Worm (Caenorhabditis elegans) whole organism, L3 larva: ENCODE measurements around the gene clec-78.

ENCODE experiments used
- R02D3.7 ChIP-seq: fragments of 150-350 bp; optimal IDR thresholded peaks from 2 replicates; lab custom pipeline; 2014; ENCODE audit warnings: missing biosample characterization, missing genetic modification characterization
- ZK546.5 ChIP-seq: sonication (generic microtip); optimal IDR thresholded peaks from 2 replicates; lab custom pipeline; 2017; ENCODE audit warnings: missing biosample characterization, missing genetic modification characterization
- ceh-16 ChIP-seq: sonication (generic microtip); optimal IDR thresholded peaks from 2 replicates; lab custom pipeline; 2017; ENCODE audit warnings: missing biosample characterization, missing genetic modification characterization
- ceh-28 ChIP-seq: fragments of 150-350 bp; optimal IDR thresholded peaks from 2 replicates; lab custom pipeline; 2014; ENCODE audit warnings: missing biosample characterization, missing genetic modification reagents, missing genetic modification characterization
- ceh-82 ChIP-seq: fragments of 150-350 bp; optimal IDR thresholded peaks from 2 replicates; lab custom pipeline; 2014; ENCODE audit warnings: missing biosample characterization, missing genetic modification characterization
- daf-12 ChIP-seq: fragments of 150-350 bp; optimal IDR thresholded peaks from 2 replicates; lab custom pipeline; 2014; ENCODE audit warnings: missing biosample characterization, missing genetic modification reagents, missing genetic modification characterization
- egl-27 ChIP-seq: sonication (generic microtip); optimal IDR thresholded peaks from 4 replicates; lab custom pipeline; 2017; ENCODE audit warnings: missing biosample characterization, missing genetic modification reagents, missing genetic modification characterization
- elt-2 ChIP-seq: sonication (generic microtip); optimal IDR thresholded peaks from 2 replicates; lab custom pipeline; 2016; ENCODE audit warnings: missing genetic modification reagents, mild to moderate bottlenecking, missing genetic modification characterization, missing compliant biosample characterization
- elt-3 ChIP-seq, 3 experiments: fragments of 150-350 bp in 1 of 3; sonication (generic microtip) in 2 of 3; optimal IDR thresholded peaks; 2 replicates in 2 of 3; 4 replicates in 1 of 3; lab custom pipeline; 2014 to 2017; ENCODE audit warnings: missing biosample characterization in 3 of 3, missing genetic modification characterization in 3 of 3
- eor-1 ChIP-seq, 2 experiments: fragments of 150-350 bp; optimal IDR thresholded peaks; 2 replicates each; lab custom pipeline; 2014 to 2018; ENCODE audit warnings: missing biosample characterization in 2 of 2, missing genetic modification characterization in 2 of 2
- fkh-10 ChIP-seq: sonication (generic microtip); optimal IDR thresholded peaks from 2 replicates; lab custom pipeline; 2017; ENCODE audit warnings: missing biosample characterization, missing genetic modification reagents, missing genetic modification characterization
- fos-1 ChIP-seq: fragments of 150-350 bp; optimal IDR thresholded peaks from 2 replicates; lab custom pipeline; 2014; ENCODE audit warnings: missing biosample characterization, missing genetic modification characterization
- hmg-11 ChIP-seq: sonication (generic microtip); optimal IDR thresholded peaks from 2 replicates; lab custom pipeline; 2016; ENCODE audit warnings: missing genetic modification characterization, missing compliant biosample characterization
- jun-1 ChIP-seq: fragments of 150-350 bp; optimal IDR thresholded peaks from 2 replicates; lab custom pipeline; 2014; ENCODE audit warnings: missing biosample characterization, missing genetic modification reagents, missing genetic modification characterization
- lin-15B ChIP-seq: fragments of 150-350 bp; optimal IDR thresholded peaks from 2 replicates; lab custom pipeline; 2014; ENCODE audit warnings: missing biosample characterization, missing genetic modification characterization
- lin-39 ChIP-seq: fragments of 150-350 bp; optimal IDR thresholded peaks from 2 replicates; lab custom pipeline; 2018; ENCODE audit warnings: missing biosample characterization, missing genetic modification reagents, missing genetic modification characterization
- lsy-12 ChIP-seq: sonication (generic microtip); optimal IDR thresholded peaks from 2 replicates; lab custom pipeline; 2016; ENCODE audit warnings: mild to moderate bottlenecking, missing genetic modification characterization, missing compliant biosample characterization
- mdl-1 ChIP-seq: fragments of 150-350 bp; optimal IDR thresholded peaks from 2 replicates; lab custom pipeline; 2014; ENCODE audit warnings: missing biosample characterization, missing genetic modification characterization
- nfya-1 ChIP-seq: sonication (generic microtip); optimal IDR thresholded peaks from 2 replicates; lab custom pipeline; 2017; ENCODE audit warnings: missing genetic modification characterization, mild to moderate bottlenecking, missing compliant biosample characterization, antibody characterized with exemption, moderate library complexity; ENCODE audit not compliant: insufficient read depth
- nhr-11 ChIP-seq: fragments of 150-350 bp; optimal IDR thresholded peaks from 2 replicates; lab custom pipeline; 2014; ENCODE audit warnings: missing biosample characterization, missing genetic modification characterization
- nhr-12 ChIP-seq: fragments of 150-350 bp; optimal IDR thresholded peaks from 2 replicates; lab custom pipeline; 2014; ENCODE audit warnings: missing biosample characterization, missing genetic modification characterization
- nhr-23 ChIP-seq: fragments of 150-350 bp; optimal IDR thresholded peaks from 2 replicates; lab custom pipeline; 2014; ENCODE audit warnings: missing biosample characterization, missing genetic modification reagents, missing genetic modification characterization
- nhr-237 ChIP-seq: fragments of 150-350 bp; optimal IDR thresholded peaks from 2 replicates; lab custom pipeline; 2014; ENCODE audit warnings: missing biosample characterization, missing genetic modification characterization
- nhr-25 ChIP-seq: sonication (generic microtip); optimal IDR thresholded peaks from 2 replicates; lab custom pipeline; 2017; ENCODE audit warnings: missing biosample characterization, missing genetic modification characterization
- nhr-43 ChIP-seq: sonication (generic microtip); optimal IDR thresholded peaks from 2 replicates; lab custom pipeline; 2016; ENCODE audit warnings: mild to moderate bottlenecking, missing genetic modification characterization, missing compliant biosample characterization; ENCODE audit not compliant: poor library complexity, severe bottlenecking
- nhr-77 ChIP-seq: fragments of 150-350 bp; optimal IDR thresholded peaks from 2 replicates; lab custom pipeline; 2014; ENCODE audit warnings: missing biosample characterization, missing genetic modification characterization
- pha-4 ChIP-seq: fragments of 150-350 bp; optimal IDR thresholded peaks from 2 replicates; lab custom pipeline; 2014; ENCODE audit warnings: missing biosample characterization, missing genetic modification reagents, missing genetic modification characterization
- pqm-1 ChIP-seq: fragments of 150-350 bp; optimal IDR thresholded peaks from 2 replicates; lab custom pipeline; 2017; ENCODE audit warnings: missing biosample characterization, missing genetic modification characterization, inconsistent platforms
- sea-2 ChIP-seq: fragments of 150-350 bp; sonication (generic microtip); optimal IDR thresholded peaks from 4 replicates; lab custom pipeline; 2014; ENCODE audit warnings: missing biosample characterization, missing genetic modification reagents, missing genetic modification characterization
- snpc-4 ChIP-seq: fragments of 150-350 bp; optimal IDR thresholded peaks from 2 replicates; lab custom pipeline; 2014; ENCODE audit warnings: missing biosample characterization, missing genetic modification characterization
- unc-39 ChIP-seq: sonication (generic microtip); optimal IDR thresholded peaks from 4 replicates; lab custom pipeline; 2017; ENCODE audit warnings: missing biosample characterization, missing genetic modification characterization
- unc-62 ChIP-seq: fragments of 150-350 bp; sonication (generic microtip); optimal IDR thresholded peaks from 4 replicates; lab custom pipeline; 2014; ENCODE audit warnings: missing biosample characterization, missing genetic modification reagents, missing genetic modification characterization
- zag-1 ChIP-seq: fragments of 150-350 bp; optimal IDR thresholded peaks from 2 replicates; lab custom pipeline; 2014; ENCODE audit warnings: missing biosample characterization, missing genetic modification characterization
- ztf-11 ChIP-seq: fragments of 150-350 bp; optimal IDR thresholded peaks from 2 replicates; lab custom pipeline; 2014; ENCODE audit warnings: missing biosample characterization, missing genetic modification characterization
- ztf-4 ChIP-seq: fragments of 150-350 bp; optimal IDR thresholded peaks from 2 replicates; lab custom pipeline; 2014; ENCODE audit warnings: missing biosample characterization, missing genetic modification characterization

The clec-78 gene

DNA sequence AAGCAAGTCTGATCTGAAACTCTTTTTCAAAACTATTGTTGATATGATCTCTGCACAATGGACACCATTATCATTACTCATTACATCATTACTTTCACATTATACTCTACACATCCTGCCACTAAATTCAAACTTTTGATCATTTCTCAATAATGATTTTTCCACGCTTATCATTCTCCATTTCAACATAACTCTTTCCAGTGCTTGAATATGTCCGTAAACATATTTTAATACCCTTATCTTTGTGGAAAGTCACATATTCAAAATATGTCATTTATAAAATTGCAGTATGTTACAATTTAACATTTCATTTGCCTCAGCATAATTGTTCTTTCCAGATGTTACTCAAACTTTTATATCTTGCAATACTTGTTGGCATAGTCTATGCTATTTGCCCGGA is 28.5 kb upstream of the clec-78 start, which contains the start of gene clec-75:
Gene clec-75 (plus strand): TSS at position 339 of the 400 bp plus-strand sequence.
- TF ChIP-seq nfya-1 (tag; lab: Kevin White, UChicago): no peak
- TF ChIP-seq elt-2 (tag; lab: Kevin White, UChicago): peak; percentile 63
- no peak for TF ChIP-seq ceh-16
- no peak for TF ChIP-seq unc-39 (tag; lab: Kevin White, UChicago)
- no peak for TF ChIP-seq ceh-28
- no peak for TF ChIP-seq hmg-11 (tag; lab: Kevin White, UChicago)
- no peak for TF ChIP-seq ceh-82
- no peak for TF ChIP-seq nhr-23 (tag; lab: Kevin White, UChicago)
- no peak for TF ChIP-seq lsy-12
- TF ChIP-seq pha-4: no peak
- no peak for TF ChIP-seq egl-27 (tag; lab: Kevin White, UChicago)
- TF ChIP-seq lin-39: no peak
- TF ChIP-seq nhr-43: no peak
- no peak for TF ChIP-seq eor-1 (tag; optimal IDR thresholded peaks at IDR 0.05; lab: Kevin White, UChicago)
- TF ChIP-seq pqm-1: peak; percentile 42
- TF ChIP-seq jun-1 (tag; lab: Kevin White, UChicago): peak; percentile 20

DNA sequence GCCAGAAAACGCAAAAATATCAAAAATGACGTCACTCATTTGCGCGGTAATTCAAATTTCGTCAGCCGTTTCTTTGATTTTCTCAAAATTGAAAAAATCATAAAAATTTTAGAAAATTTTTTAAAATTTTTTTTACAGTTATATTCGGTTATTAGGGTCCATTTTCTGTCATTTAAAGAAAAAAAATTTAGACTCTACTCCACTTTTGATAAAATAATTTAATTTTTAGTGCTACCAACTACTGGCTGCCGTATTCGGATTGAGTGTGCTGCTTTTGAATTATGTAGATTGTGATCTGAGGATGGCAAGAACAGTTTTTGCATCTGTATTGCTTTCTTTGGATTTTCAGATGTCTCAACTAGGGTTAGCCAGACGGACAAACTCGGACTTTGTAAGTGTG is 26.3 kb upstream of the clec-78 start, which contains the start of gene Y46C8AM.1:
Gene Y46C8AM.1 (plus strand): TSS at position 301 of the 400 bp plus-strand sequence.
- TF ChIP-seq egl-27 (tag; lab: Kevin White, UChicago) (no peak), pqm-1 (no peak), lin-15B (tag; lab: Kevin White, UChicago) (no peak), ceh-82 (no peak), fkh-10 (no peak), jun-1 (tag; lab: Kevin White, UChicago) (no peak), nhr-77 (tag; lab: Kevin White, UChicago) (no peak), lin-39 (no peak), hmg-11 (tag; lab: Kevin White, UChicago) (no peak), mdl-1 (tag; lab: Kevin White, UChicago) (no peak), daf-12 (tag; lab: Kevin White, UChicago) (no peak), fos-1 (no peak), nhr-12 (tag; lab: Kevin White, UChicago) (no peak), elt-2 (tag; lab: Kevin White, UChicago) (no peak), sea-2 (GFP tag; lab: Kevin White, UChicago) (no peak)

DNA sequence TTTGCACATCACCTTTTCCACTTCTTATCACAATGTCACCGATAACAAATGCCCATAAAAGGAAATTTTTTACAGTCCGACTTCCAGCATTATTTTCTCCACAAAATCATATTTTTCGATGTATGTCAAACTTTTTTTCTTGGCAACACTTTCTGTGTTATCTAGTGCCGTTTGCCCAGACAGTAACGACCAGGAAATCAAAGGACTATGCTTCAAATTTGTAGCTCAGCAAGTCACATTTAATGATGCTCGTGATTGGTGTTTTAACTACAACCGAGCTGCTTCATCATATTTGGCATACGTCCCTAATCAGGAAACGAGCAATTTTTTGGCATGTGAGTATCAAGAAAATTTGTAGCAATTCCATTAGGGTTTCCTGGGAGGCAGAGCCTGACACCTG is 25.4 kb upstream of the clec-78 start:
- TF ChIP-seq hmg-11 (tag; lab: Kevin White, UChicago): no peak
- no peak for TF ChIP-seq ceh-82
- peak; percentile 72 for TF ChIP-seq elt-2 (tag; lab: Kevin White, UChicago)
- TF ChIP-seq, all 47 proteins: peak for 1

DNA sequence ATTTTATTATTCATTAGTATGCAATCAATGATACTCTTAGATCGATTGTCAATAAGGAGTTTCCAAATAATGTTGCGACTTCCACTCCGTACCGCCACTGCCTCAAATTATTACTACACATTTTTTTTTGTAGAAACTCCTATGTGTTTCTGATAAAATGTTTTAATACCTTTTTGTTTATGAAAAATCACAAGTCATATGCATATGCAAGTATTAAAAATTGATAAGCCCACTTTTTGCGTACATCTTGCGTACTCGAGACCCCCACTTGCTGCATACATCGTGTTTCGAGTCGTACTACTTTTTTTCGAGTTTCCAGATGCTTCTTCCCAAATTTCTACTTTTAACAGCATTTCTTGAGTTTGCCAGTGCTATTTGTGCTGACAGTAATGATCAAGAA is 23.9 kb upstream of the clec-78 start, which contains the start of gene clec-76:
Gene clec-76 (plus strand): TSS at position 234 of the 400 bp plus-strand sequence.
- TF ChIP-seq pqm-1: peak; percentile 25
- no peak for TF ChIP-seq zag-1
- TF ChIP-seq elt-2 (tag; lab: Kevin White, UChicago): peak; percentile 63

DNA sequence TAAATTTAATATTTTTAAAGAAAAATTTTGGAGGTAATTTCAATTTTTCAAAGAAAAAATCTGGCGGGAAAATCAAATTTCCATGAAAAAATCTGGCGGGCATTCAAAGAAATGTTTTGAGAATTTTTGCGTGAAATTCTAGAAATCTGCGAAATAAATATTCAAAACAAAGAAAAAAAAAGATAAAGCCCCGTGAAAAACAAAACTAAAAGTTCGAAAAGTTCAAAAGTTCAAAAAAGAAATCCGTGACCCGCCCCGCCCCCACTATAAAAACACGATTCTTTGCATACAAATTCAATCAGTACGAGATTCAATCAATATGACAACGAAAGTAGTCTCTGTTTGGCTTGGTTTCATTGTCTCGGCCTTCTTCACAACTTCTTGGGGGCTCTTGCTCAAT is 15.9 kb upstream of the clec-78 start, which contains the start of gene clec-79:
Gene clec-79 (plus strand): TSS at position 301 of the 400 bp plus-strand sequence.
- no peak for TF ChIP-seq jun-1 (tag; lab: Kevin White, UChicago)
- no peak for TF ChIP-seq unc-62
- no peak for TF ChIP-seq elt-2 (tag; lab: Kevin White, UChicago)
- no peak for TF ChIP-seq mdl-1 (tag; lab: Kevin White, UChicago)
- TF ChIP-seq zag-1: no peak
- TF ChIP-seq ztf-4 (tag; lab: Kevin White, UChicago): no peak
- no peak for TF ChIP-seq nfya-1 (tag; lab: Kevin White, UChicago)
- no peak for TF ChIP-seq nhr-77 (tag; lab: Kevin White, UChicago)
- no peak for TF ChIP-seq R02D3.7
- TF ChIP-seq ztf-11 (tag; lab: Kevin White, UChicago): no peak
- TF ChIP-seq pha-4: no peak
- TF ChIP-seq nhr-11: no peak
- TF ChIP-seq hmg-11 (tag; lab: Kevin White, UChicago): no peak
- no peak for TF ChIP-seq lin-15B (tag; lab: Kevin White, UChicago)
- TF ChIP-seq elt-3 (tag; optimal IDR thresholded peaks at IDR 0.05; lab: Kevin White, UChicago): no peak
- TF ChIP-seq nhr-237 (tag; lab: Kevin White, UChicago): no peak
- TF ChIP-seq nhr-25: no peak
- TF ChIP-seq egl-27 (tag; lab: Kevin White, UChicago): no peak
- no peak for TF ChIP-seq snpc-4 (tag; lab: Kevin White, UChicago)
- TF ChIP-seq ZK546.5 (tag; lab: Kevin White, UChicago): no peak
